Fruit fly (Drosophila melanogaster) whole organism, embryonic: ENCODE data around the gene ClpX.

Experiments used
- Asciz ChIP-seq: fragments of 200-800 bp; sonication (Bioruptor generic); optimal IDR thresholded peaks from 2 replicates; lab custom pipeline; 2017; ENCODE audit warnings: missing biosample characterization, mild to moderate bottlenecking, missing genetic modification characterization, missing genetic modification reagents
- Bdp1 ChIP-seq: fragments of 200-800 bp; sonication (Bioruptor generic); optimal IDR thresholded peaks from 3 replicates; lab custom pipeline; 2016; ENCODE audit warnings: missing biosample characterization, missing genetic modification characterization
- Blimp-1 ChIP-seq: fragments of 200-800 bp; sonication (Bioruptor generic); optimal IDR thresholded peaks from 3 replicates; lab custom pipeline; 2018; ENCODE audit warnings: missing biosample characterization, missing genetic modification characterization, mild to moderate bottlenecking, moderate library complexity, missing genetic modification reagents
- CG10565 ChIP-seq: fragments of 200-800 bp; sonication (Bioruptor generic); optimal IDR thresholded peaks from 3 replicates; lab custom pipeline; 2016; ENCODE audit warnings: missing biosample characterization, mild to moderate bottlenecking, missing genetic modification characterization
- CG11504 ChIP-seq: fragments of 200-800 bp; sonication (Bioruptor generic); optimal IDR thresholded peaks from 3 replicates; lab custom pipeline; 2019; ENCODE audit warnings: missing biosample characterization, mild to moderate bottlenecking, missing genetic modification characterization, moderate library complexity
- CG14441 ChIP-seq: fragments of 200-800 bp; sonication (Bioruptor generic); IDR thresholded peaks from 2 replicates; pipeline ENCODE4 v1.3.6; 2022; ENCODE audit warnings: missing biosample characterization, missing genetic modification characterization
- CG15696 ChIP-seq: fragments of 200-800 bp; sonication (Bioruptor generic); optimal IDR thresholded peaks from 2 replicates; lab custom pipeline; 2019; ENCODE audit warnings: missing biosample characterization, mild to moderate bottlenecking, missing genetic modification characterization, moderate library complexity
- CG1647 ChIP-seq: fragments of 200-800 bp; sonication (Bioruptor generic); optimal IDR thresholded peaks from 3 replicates; lab custom pipeline; 2016; ENCODE audit warnings: missing biosample characterization, missing genetic modification characterization
- CG17385 ChIP-seq: fragments of 200-800 bp; sonication (Bioruptor generic); optimal IDR thresholded peaks from 3 replicates; lab custom pipeline; 2018; ENCODE audit warnings: missing biosample characterization, mild to moderate bottlenecking, missing genetic modification characterization
- CG17612 ChIP-seq: fragments of 200-800 bp; sonication (Bioruptor generic); IDR thresholded peaks from 2 replicates; pipeline ENCODE4 v1.3.6; 2022; ENCODE audit warnings: missing biosample characterization, missing genetic modification characterization
- CG1832 ChIP-seq: fragments of 200-800 bp; sonication (Bioruptor generic); optimal IDR thresholded peaks from 2 replicates; lab custom pipeline; 2017; ENCODE audit warnings: missing biosample characterization, mild to moderate bottlenecking, missing genetic modification characterization, inconsistent platforms
- CG3407 ChIP-seq: fragments of 200-800 bp; sonication (Bioruptor generic); optimal IDR thresholded peaks from 2 replicates; lab custom pipeline; 2018; ENCODE audit warnings: missing biosample characterization, mild to moderate bottlenecking, missing genetic modification characterization
- CG42726 ChIP-seq: fragments of 200-800 bp; sonication (Bioruptor generic); IDR thresholded peaks from 2 replicates; pipeline ENCODE4 v1.3.6; 2022; ENCODE audit warnings: missing biosample characterization, missing genetic modification characterization; ENCODE audit not compliant: partially characterized antibody
- CG6272 ChIP-seq: fragments of 200-800 bp; sonication (Bioruptor generic); IDR thresholded peaks from 2 replicates; pipeline ENCODE4 v1.3.6; 2022; ENCODE audit warnings: missing biosample characterization, missing genetic modification characterization
- Dll ChIP-seq: fragments of 200-800 bp; sonication (Bioruptor generic); IDR thresholded peaks from 4 replicates; pipeline ENCODE4 v1.3.6; 2022; ENCODE audit warnings: missing biosample characterization, missing genetic modification characterization; ENCODE audit not compliant: partially characterized antibody
- Hey ChIP-seq: fragments of 200-800 bp; sonication (Bioruptor generic); optimal IDR thresholded peaks from 3 replicates; lab custom pipeline; 2018; ENCODE audit warnings: missing biosample characterization, mild to moderate bottlenecking, missing genetic modification characterization
- Lpt ChIP-seq: fragments of >200 bp; optimal IDR thresholded peaks from 2 replicates; lab custom pipeline; 2018; ENCODE audit warnings: missing biosample characterization, missing genetic modification characterization
- MESR4 ChIP-seq: fragments of 200-800 bp; sonication (Bioruptor generic); optimal IDR thresholded peaks from 2 replicates; lab custom pipeline; 2018; ENCODE audit warnings: missing biosample characterization, mild to moderate bottlenecking, missing genetic modification characterization, moderate library complexity
- Mad ChIP-seq: fragments of 200-800 bp; sonication (Bioruptor generic); optimal IDR thresholded peaks from 2 replicates; lab custom pipeline; 2016; ENCODE audit warnings: missing biosample characterization, missing genetic modification characterization
- Oli ChIP-seq: fragments of 200-800 bp; sonication (Bioruptor generic); optimal IDR thresholded peaks from 2 replicates; lab custom pipeline; 2018; ENCODE audit warnings: missing biosample characterization, mild to moderate bottlenecking, missing genetic modification characterization, moderate library complexity
- PHDP ChIP-seq: fragments of 200-800 bp; sonication (Bioruptor generic); optimal IDR thresholded peaks from 3 replicates; lab custom pipeline; 2018; ENCODE audit warnings: missing biosample characterization, mild to moderate bottlenecking, missing genetic modification characterization, moderate library complexity
- Rfx ChIP-seq: fragments of 200-800 bp; sonication (Bioruptor generic); IDR thresholded peaks from 2 replicates; pipeline ENCODE4 v1.3.6; 2022; ENCODE audit warnings: missing biosample characterization, missing genetic modification characterization
- Six4 ChIP-seq: fragments of 200-800 bp; sonication (Bioruptor generic); optimal IDR thresholded peaks from 2 replicates; lab custom pipeline; 2016; ENCODE audit warnings: missing biosample characterization, missing genetic modification characterization
- ato ChIP-seq: fragments of 200-800 bp; sonication (Bioruptor generic); IDR thresholded peaks from 2 replicates; pipeline ENCODE4 v1.3.6; 2022; ENCODE audit warnings: missing biosample characterization, missing genetic modification characterization; ENCODE audit not compliant: partially characterized antibody
- cg ChIP-seq: fragments of 200-800 bp; sonication (Bioruptor generic); optimal IDR thresholded peaks from 3 replicates; lab custom pipeline; 2019; ENCODE audit warnings: missing biosample characterization, mild to moderate bottlenecking, missing genetic modification characterization, moderate library complexity
- chn ChIP-seq: fragments of 200-800 bp; sonication (Bioruptor generic); optimal IDR thresholded peaks from 2 replicates; lab custom pipeline; 2016; ENCODE audit warnings: missing biosample characterization, missing genetic modification characterization
- ci ChIP-seq: fragments of 200-800 bp; sonication (Bioruptor generic); IDR thresholded peaks from 3 replicates; pipeline ENCODE4 v1.3.6; 2022; ENCODE audit warnings: missing biosample characterization, missing genetic modification characterization
- croc ChIP-seq: fragments of 200-800 bp; sonication (Bioruptor generic); conservative IDR thresholded peaks from 3 replicates; pipeline ENCODE4 v1.3.6; 2022; ENCODE audit warnings: missing biosample characterization, missing genetic modification characterization
- crol ChIP-seq: fragments of 200-800 bp; sonication (Bioruptor generic); IDR thresholded peaks from 2 replicates; pipeline ENCODE4 v1.3.6; 2022; ENCODE audit warnings: missing biosample characterization, missing genetic modification characterization
- cwo ChIP-seq: fragments of 200-800 bp; sonication (Bioruptor generic); optimal IDR thresholded peaks from 3 replicates; lab custom pipeline; 2017; ENCODE audit warnings: missing biosample characterization, missing genetic modification characterization, mild to moderate bottlenecking, moderate library complexity, missing genetic modification reagents
- disco-r ChIP-seq: fragments of 200-800 bp; sonication (Bioruptor generic); optimal IDR thresholded peaks from 2 replicates; lab custom pipeline; 2016; ENCODE audit warnings: missing biosample characterization, missing genetic modification characterization
- fd102C ChIP-seq: fragments of 200-800 bp; sonication (Bioruptor generic); optimal IDR thresholded peaks from 2 replicates; lab custom pipeline; 2018; ENCODE audit warnings: missing biosample characterization, mild to moderate bottlenecking, missing genetic modification characterization, moderate library complexity
- fd96Cb ChIP-seq: fragments of 200-800 bp; sonication (Bioruptor generic); optimal IDR thresholded peaks from 2 replicates; lab custom pipeline; 2018; ENCODE audit warnings: missing biosample characterization, mild to moderate bottlenecking, missing genetic modification characterization, moderate library complexity
- fru ChIP-seq: fragments of >200 bp; optimal IDR thresholded peaks from 2 replicates; lab custom pipeline; 2017
- gem ChIP-seq: fragments of 200-800 bp; sonication (Bioruptor generic); optimal IDR thresholded peaks from 2 replicates; lab custom pipeline; 2019; ENCODE audit warnings: missing biosample characterization, mild to moderate bottlenecking, missing genetic modification characterization, moderate library complexity
- gfzf ChIP-seq: fragments of 200-800 bp; sonication (Bioruptor generic); optimal IDR thresholded peaks from 2 replicates; lab custom pipeline; 2016; ENCODE audit warnings: missing biosample characterization, mild to moderate bottlenecking, missing genetic modification characterization, moderate library complexity
- klu ChIP-seq: fragments of 200-800 bp; sonication (Bioruptor generic); IDR thresholded peaks from 2 replicates; pipeline ENCODE4 v1.3.6; 2022; ENCODE audit warnings: missing biosample characterization, missing genetic modification characterization
- lilli ChIP-seq: fragments of 200-800 bp; sonication (Bioruptor generic); optimal IDR thresholded peaks from 3 replicates; lab custom pipeline; 2016; ENCODE audit warnings: missing biosample characterization, missing genetic modification characterization
- oc ChIP-seq: fragments of 200-800 bp; sonication (Bioruptor generic); optimal IDR thresholded peaks from 2 replicates; lab custom pipeline; 2018; ENCODE audit warnings: missing biosample characterization, mild to moderate bottlenecking, missing genetic modification characterization, moderate library complexity
- pan ChIP-seq, 4 experiments: fragments of >200 bp in 3 of 4; fragments of 200-800 bp in 1 of 4; sonication (Bioruptor generic) in 1 of 4; optimal IDR thresholded peaks in 3 of 4; IDR thresholded peaks in 1 of 4; 2 replicates each; pipeline versions ENCODE4 v1.3.6 to Lab custom; 2017 to 2022; ENCODE audit warnings: missing biosample characterization in 2 of 4, missing genetic modification characterization in 2 of 4, mixed read lengths in 1 of 4
- pho ChIP-seq: fragments of 200-800 bp; sonication (Bioruptor generic); optimal IDR thresholded peaks from 2 replicates; lab custom pipeline; 2016; ENCODE audit warnings: missing biosample characterization, missing genetic modification characterization
- pum ChIP-seq: fragments of 200-800 bp; sonication (Bioruptor generic); optimal IDR thresholded peaks from 2 replicates; lab custom pipeline; 2016; ENCODE audit warnings: missing biosample characterization, missing genetic modification characterization
- slou ChIP-seq: fragments of 200-800 bp; sonication (Bioruptor generic); optimal IDR thresholded peaks from 3 replicates; lab custom pipeline; 2016; ENCODE audit warnings: missing biosample characterization, missing genetic modification characterization
- ssp ChIP-seq: fragments of 200-800 bp; sonication (Bioruptor generic); IDR thresholded peaks from 2 replicates; pipeline ENCODE4 v1.3.6; 2022; ENCODE audit warnings: missing biosample characterization, missing genetic modification characterization
- sug ChIP-seq: fragments of 200-800 bp; optimal IDR thresholded peaks from 2 replicates; lab custom pipeline; 2019; ENCODE audit warnings: missing biosample characterization, mild to moderate bottlenecking, missing genetic modification characterization, moderate library complexity
- tup ChIP-seq: fragments of 200-800 bp; sonication (Bioruptor generic); optimal IDR thresholded peaks from 2 replicates; lab custom pipeline; 2016; ENCODE audit warnings: missing biosample characterization, mild to moderate bottlenecking, missing genetic modification characterization, moderate library complexity
- vnd ChIP-seq: fragments of 200-800 bp; sonication (Bioruptor generic); IDR thresholded peaks from 3 replicates; pipeline ENCODE4 v1.3.6; 2022; ENCODE audit warnings: missing biosample characterization, missing genetic modification characterization; ENCODE audit not compliant: partially characterized antibody

ClpX gene

dm6 chr3R:19863979-19864775 is 39.3 kb downstream of the ClpX start, which contains the start of the genes CG4572 and CG4686 (continued):
- TF ChIP-seq CG1647 (GFP tag; lab: Kevin White, UChicago) (peak; percentile 85), CG10565 (GFP tag; lab: Kevin White, UChicago) (no peak), MESR4 (GFP tag; lab: Kevin White, UChicago) (no peak), lilli (peak; percentile 85), CG6272 (GFP tag; lab: Robert Waterston, UW) (peak; percentile 75), gem (peak; percentile 84), Bdp1 (GFP tag; lab: Kevin White, UChicago) (peak; percentile 48), gfzf (peak; percentile 32), pan (optimal IDR thresholded peaks at IDR 0.05; lab: Kevin White, UChicago) (no peak), pan (GFP tag; optimal IDR thresholded peaks at IDR 0.05 in 1 of 2, IDR thresholded peaks at IDR 0.05 in 1 of 2) (peak in 1 of 2 experiments; percentile 74), fd96Cb (peak; percentile 69), CG14441 (GFP tag; lab: Robert Waterston, UW) (peak; percentile 76), Oli (peak; percentile 70), disco-r (GFP tag; lab: Kevin White, UChicago) (peak; percentile 45), vnd (GFP tag; lab: Robert Waterston, UW) (0 out of 3 replicates have a peak, but pooled peaks have one; percentile 17), slou (no peak), CG3407 (peak; percentile 29), ci (GFP tag; lab: Robert Waterston, UW) (peak; percentile 27; the same call in 1 of the 3 replicates), oc (tag; lab: Kevin White, UChicago) (no peak), Hey (tag; lab: Kevin White, UChicago) (peak; percentile 47), Six4 (GFP tag; lab: Kevin White, UChicago) (peak; percentile 57), croc (GFP tag; lab: Robert Waterston, UW) (peak; percentile 70), Lpt (no peak), cwo (peak; percentile 57), pum (peak; percentile 74), PHDP (tag; lab: Kevin White, UChicago) (peak; percentile 78), sug (tag; lab: Kevin White, UChicago) (peak; percentile 78), CG1832 (GFP tag; lab: Kevin White, UChicago) (no peak), CG42726 (GFP tag; lab: Robert Waterston, UW) (no peak), tup (GFP tag; lab: Kevin White, UChicago) (peak; percentile 36), klu (GFP tag; lab: Robert Waterston, UW) (peak; percentile 75; the same call in 1 of the 2 replicates), Rfx (GFP tag; lab: Robert Waterston, UW) (peak; percentile 87), crol (GFP tag; lab: Robert Waterston, UW) (no peak), CG17385 (GFP tag; lab: Kevin White, UChicago) (peak; percentile 58), Blimp-1 (GFP tag; lab: Kevin White, UChicago) (no peak), cg (GFP tag; lab: Kevin White, UChicago) (no peak)

dm6 chr3R:19860996-19861719 is 42.3 kb downstream of the ClpX start, which contains the start of the genes Ire1 and Mrm2:
Gene Ire1 (minus strand): TSS chr3R:19861291.
Gene Mrm2 (plus strand): TSS chr3R:19861610.
- TF ChIP-seq CG17612 (GFP tag; lab: Robert Waterston, UW) (peak; percentile 71), CG15696 (tag; lab: Kevin White, UChicago) (peak; percentile 79), CG11504 (peak; percentile 79), ato (GFP tag; lab: Robert Waterston, UW) (no peak), pho (GFP tag; lab: Kevin White, UChicago) (peak; percentile 90), Asciz (GFP tag; lab: Kevin White, UChicago) (no peak), ssp (GFP tag; lab: Robert Waterston, UW) (peak; percentile 100), chn (GFP tag; lab: Kevin White, UChicago) (peak; percentile 81), fd102C (GFP tag; lab: Kevin White, UChicago) (no peak), fru (lab: Kevin White, UChicago) (no peak), Dll (peak; percentile 80; the same call in 3 of the 4 replicates), Mad (GFP tag; lab: Kevin White, UChicago) (peak; percentile 76)
